Worm (Caenorhabditis elegans): ENCODE data around the gene VW02B12L.2.

VW02B12L.2 gene

ce11 chrII:11427322-11427721, 12.8 kb downstream of the VW02B12L.2 start:
- no peak for TF ChIP-seq klf-2 (GFP tag; conservative IDR thresholded peaks at IDR 0.05)
- no peak for TF ChIP-seq T22C8.4 (GFP tag; IDR thresholded peaks at IDR 0.05)
- TF ChIP-seq ztf-23 (GFP tag; IDR thresholded peaks at IDR 0.05), result no peak
- no peak for TF ChIP-seq tab-1 (GFP tag; IDR thresholded peaks at IDR 0.05)
- TF ChIP-seq ref-1 (GFP tag; conservative IDR thresholded peaks at IDR 0.05), result no peak
- TF ChIP-seq med-1 (GFP tag; optimal IDR thresholded peaks at IDR 0.05; ENCODE audit: insufficient read depth), result no peak
- no peak for TF ChIP-seq flt-1 (GFP tag; IDR thresholded peaks at IDR 0.05)
- no peak for TF ChIP-seq cog-1 (tag; optimal IDR thresholded peaks at IDR 0.05)
- no peak for TF ChIP-seq ztf-29 (GFP tag; IDR thresholded peaks at IDR 0.05)

- TF ChIP-seq ref-1 (GFP tag; conservative IDR thresholded peaks at IDR 0.05) (no peak), ztf-29 (GFP tag; IDR thresholded peaks at IDR 0.05) (no peak), T22C8.4 (GFP tag; IDR thresholded peaks at IDR 0.05) (no peak), flt-1 (GFP tag; IDR thresholded peaks at IDR 0.05) (no peak), tab-1 (GFP tag; IDR thresholded peaks at IDR 0.05) (no peak), klf-2 (GFP tag; conservative IDR thresholded peaks at IDR 0.05) (no peak), ztf-23 (GFP tag; IDR thresholded peaks at IDR 0.05) (no peak), cog-1 (tag; optimal IDR thresholded peaks at IDR 0.05) (no peak)
Observed at ce11 chrII:11424579-11425316, 15.4 kb downstream of the VW02B12L.2 start, which contains the start of gene C05D12.3. Gene C05D12.3, plus strand, starts transcription at chrII:11425266.

ce11 chrII:11424032-11424431, 16.1 kb downstream of the VW02B12L.2 start:
- TF ChIP-seq med-1 (GFP tag; optimal IDR thresholded peaks at IDR 0.05; ENCODE audit: insufficient read depth), result no peak
- no peak for TF ChIP-seq tab-1 (GFP tag; IDR thresholded peaks at IDR 0.05)
- TF ChIP-seq ref-1 (GFP tag; conservative IDR thresholded peaks at IDR 0.05), result no peak
- no peak for TF ChIP-seq klf-2 (GFP tag; conservative IDR thresholded peaks at IDR 0.05)
- TF ChIP-seq flt-1 (GFP tag; IDR thresholded peaks at IDR 0.05), result no peak
- no peak for TF ChIP-seq ztf-29 (GFP tag; IDR thresholded peaks at IDR 0.05)
- no peak for TF ChIP-seq T22C8.4 (GFP tag; IDR thresholded peaks at IDR 0.05)
- TF ChIP-seq cog-1 (tag; optimal IDR thresholded peaks at IDR 0.05), result no peak
- TF ChIP-seq ztf-23 (GFP tag; IDR thresholded peaks at IDR 0.05), result no peak

ce11 chrII:11418476-11418875, 21.7 kb downstream of the VW02B12L.2 start:
- TF ChIP-seq flt-1 (GFP tag; IDR thresholded peaks at IDR 0.05) (no peak), ztf-23 (GFP tag; IDR thresholded peaks at IDR 0.05) (no peak), ztf-29 (GFP tag; IDR thresholded peaks at IDR 0.05) (no peak), klf-2 (GFP tag; conservative IDR thresholded peaks at IDR 0.05) (no peak), T22C8.4 (GFP tag; IDR thresholded peaks at IDR 0.05) (no peak), cog-1 (tag; optimal IDR thresholded peaks at IDR 0.05) (no peak), ref-1 (GFP tag; conservative IDR thresholded peaks at IDR 0.05) (no peak), tab-1 (GFP tag; IDR thresholded peaks at IDR 0.05) (no peak), med-1 (GFP tag; optimal IDR thresholded peaks at IDR 0.05; ENCODE audit: insufficient read depth) (no peak)

ce11 chrII:11417999-11418398, 22.1 kb downstream of the VW02B12L.2 start, which contains the start of gene C05D12.2:
Gene C05D12.2, plus strand, starts transcription at chrII:11418299.
- no peak for TF ChIP-seq klf-2 (GFP tag; conservative IDR thresholded peaks at IDR 0.05)
- no peak for TF ChIP-seq med-1 (GFP tag; optimal IDR thresholded peaks at IDR 0.05; ENCODE audit: insufficient read depth)

- TF ChIP-seq ztf-29 (GFP tag; IDR thresholded peaks at IDR 0.05), result no peak
- TF ChIP-seq klf-2 (GFP tag; conservative IDR thresholded peaks at IDR 0.05), result no peak
- no peak for TF ChIP-seq T22C8.4 (GFP tag; IDR thresholded peaks at IDR 0.05)
- no peak for TF ChIP-seq tab-1 (GFP tag; IDR thresholded peaks at IDR 0.05)
- TF ChIP-seq cog-1 (tag; optimal IDR thresholded peaks at IDR 0.05), result no peak
- TF ChIP-seq flt-1 (GFP tag; IDR thresholded peaks at IDR 0.05), result no peak
- no peak for TF ChIP-seq ref-1 (GFP tag; conservative IDR thresholded peaks at IDR 0.05)
- no peak for TF ChIP-seq med-1 (GFP tag; optimal IDR thresholded peaks at IDR 0.05; ENCODE audit: insufficient read depth)
- no peak for TF ChIP-seq ztf-23 (GFP tag; IDR thresholded peaks at IDR 0.05)
Observed at ce11 chrII:11415672-11416071, 24.5 kb downstream of the VW02B12L.2 start, which contains the start of gene C05D12.1. Gene C05D12.1, minus strand, starts transcription at chrII:11415772.

- TF ChIP-seq ztf-29 (GFP tag; IDR thresholded peaks at IDR 0.05), result no peak
- no peak for TF ChIP-seq klf-2 (GFP tag; conservative IDR thresholded peaks at IDR 0.05)
- TF ChIP-seq ztf-23 (GFP tag; IDR thresholded peaks at IDR 0.05), result no peak
- no peak for TF ChIP-seq flt-1 (GFP tag; IDR thresholded peaks at IDR 0.05)
- TF ChIP-seq med-1 (GFP tag; optimal IDR thresholded peaks at IDR 0.05; ENCODE audit: insufficient read depth), result no peak
- no peak for TF ChIP-seq T22C8.4 (GFP tag; IDR thresholded peaks at IDR 0.05)
Observed at ce11 chrII:11409678-11410133, 30.4 kb downstream of the VW02B12L.2 start, which contains the start of gene C05D12.7. Gene C05D12.7, plus strand, starts transcription at chrII:11410083.

- TF ChIP-seq med-1 (GFP tag; optimal IDR thresholded peaks at IDR 0.05; ENCODE audit: insufficient read depth) (no peak), tab-1 (GFP tag; IDR thresholded peaks at IDR 0.05) (no peak), T22C8.4 (GFP tag; IDR thresholded peaks at IDR 0.05) (no peak), klf-2 (GFP tag; conservative IDR thresholded peaks at IDR 0.05) (no peak), ref-1 (GFP tag; conservative IDR thresholded peaks at IDR 0.05) (no peak), ztf-29 (GFP tag; IDR thresholded peaks at IDR 0.05) (no peak), flt-1 (GFP tag; IDR thresholded peaks at IDR 0.05) (no peak), cog-1 (tag; optimal IDR thresholded peaks at IDR 0.05) (no peak), ztf-23 (GFP tag; IDR thresholded peaks at IDR 0.05) (no peak)
Observed at ce11 chrII:11400386-11400785, 39.7 kb downstream of the VW02B12L.2 start.

ce11 chrII:11398787-11399186, 41.3 kb downstream of the VW02B12L.2 start:
- TF ChIP-seq med-1 (GFP tag; optimal IDR thresholded peaks at IDR 0.05; ENCODE audit: insufficient read depth), result no peak
- no peak for TF ChIP-seq ref-1 (GFP tag; conservative IDR thresholded peaks at IDR 0.05)
- no peak for TF ChIP-seq cog-1 (tag; optimal IDR thresholded peaks at IDR 0.05)
- no peak for TF ChIP-seq T22C8.4 (GFP tag; IDR thresholded peaks at IDR 0.05)
- TF ChIP-seq klf-2 (GFP tag; conservative IDR thresholded peaks at IDR 0.05), result no peak
- TF ChIP-seq ztf-23 (GFP tag; IDR thresholded peaks at IDR 0.05), result 0 out of 2 replicates have a peak, but pooled peaks have one; percentile 58
- TF ChIP-seq flt-1 (GFP tag; IDR thresholded peaks at IDR 0.05), result no peak
- 0 out of 2 replicates have a peak, but pooled peaks have one; percentile 44 for TF ChIP-seq tab-1 (GFP tag; IDR thresholded peaks at IDR 0.05)
- no peak for TF ChIP-seq ztf-29 (GFP tag; IDR thresholded peaks at IDR 0.05)
